Fruit fly (Drosophila melanogaster) whole organism, prepupa: ENCODE data around the gene CG13369.

Experiments used
- Blimp-1 ChIP-seq: fragments of 200-800 bp; sonication (Bioruptor generic); optimal IDR thresholded peaks from 3 replicates; lab custom pipeline; 2017; ENCODE audit warnings: missing biosample characterization, missing genetic modification characterization, mild to moderate bottlenecking, moderate library complexity, missing genetic modification reagents
- CG10631 ChIP-seq: fragments of 200-800 bp; sonication (Bioruptor generic); optimal IDR thresholded peaks from 2 replicates; lab custom pipeline; 2016; ENCODE audit warnings: missing biosample characterization, missing genetic modification characterization
- CG15336 ChIP-seq: fragments of 200-800 bp; sonication (Bioruptor generic); IDR thresholded peaks from 2 replicates; pipeline ENCODE4 v1.3.6; 2022; ENCODE audit warnings: missing biosample characterization, missing genetic modification characterization
- CG16779 ChIP-seq: fragments of 200-800 bp; sonication (Bioruptor generic); optimal IDR thresholded peaks from 3 replicates; lab custom pipeline; 2017; ENCODE audit warnings: missing biosample characterization, mild to moderate bottlenecking, missing genetic modification characterization
- CG31627 ChIP-seq: fragments of 200-800 bp; sonication (Bioruptor generic); optimal IDR thresholded peaks from 3 replicates; lab custom pipeline; 2016; ENCODE audit warnings: missing biosample characterization, missing genetic modification characterization
- CG32006 ChIP-seq: fragments of 200-800 bp; sonication (Bioruptor generic); optimal IDR thresholded peaks from 3 replicates; lab custom pipeline; 2017; ENCODE audit warnings: missing biosample characterization, mild to moderate bottlenecking, missing genetic modification characterization
- CG34406 ChIP-seq: fragments of 200-800 bp; sonication (Bioruptor generic); optimal IDR thresholded peaks from 3 replicates; lab custom pipeline; 2016; ENCODE audit warnings: missing biosample characterization, missing genetic modification characterization
- CG3919 ChIP-seq: fragments of 200-800 bp; sonication (Bioruptor generic); optimal IDR thresholded peaks from 3 replicates; lab custom pipeline; 2016; ENCODE audit warnings: missing biosample characterization, missing genetic modification characterization
- CG6163 ChIP-seq: fragments of 200-800 bp; sonication (Bioruptor generic); IDR thresholded peaks from 3 replicates; pipeline ENCODE4 v1.3.6; 2022; ENCODE audit warnings: missing biosample characterization, missing genetic modification characterization
- CG6276 ChIP-seq: fragments of 200-800 bp; sonication (Bioruptor generic); optimal IDR thresholded peaks from 2 replicates; lab custom pipeline; 2017; ENCODE audit warnings: missing biosample characterization, mild to moderate bottlenecking, missing genetic modification characterization
- CG6792 ChIP-seq: fragments of 200-800 bp; sonication (Bioruptor generic); optimal IDR thresholded peaks from 3 replicates; lab custom pipeline; 2016; ENCODE audit warnings: missing biosample characterization, missing genetic modification characterization
- CG8119 ChIP-seq: fragments of 200-800 bp; sonication (Bioruptor generic); IDR thresholded peaks from 3 replicates; pipeline ENCODE4 v1.3.6; 2022; ENCODE audit warnings: missing biosample characterization, missing genetic modification characterization
- CG8319 ChIP-seq: fragments of 200-800 bp; sonication (Bioruptor generic); optimal IDR thresholded peaks from 3 replicates; lab custom pipeline; 2016; ENCODE audit warnings: missing biosample characterization, missing genetic modification characterization
- CG8632 ChIP-seq: fragments of 200-800 bp; sonication (Bioruptor generic); optimal IDR thresholded peaks from 3 replicates; lab custom pipeline; 2016; ENCODE audit warnings: missing biosample characterization, missing genetic modification characterization
- Eip75B ChIP-seq: fragments of 200-800 bp; sonication (Bioruptor generic); optimal IDR thresholded peaks from 3 replicates; lab custom pipeline; 2016; ENCODE audit warnings: missing biosample characterization, missing genetic modification characterization
- Eip78C ChIP-seq: fragments of 200-800 bp; sonication (Bioruptor generic); peaks from one replicate; lab custom pipeline; 2016; ENCODE audit warnings: missing biosample characterization, missing genetic modification characterization
- Eip93F ChIP-seq: fragments of 200-800 bp; sonication (Bioruptor generic); optimal IDR thresholded peaks from 2 replicates; lab custom pipeline; 2016; ENCODE audit warnings: missing biosample characterization, mild to moderate bottlenecking, missing genetic modification characterization
- Ets96B ChIP-seq: fragments of 200-800 bp; optimal IDR thresholded peaks from 2 replicates; lab custom pipeline; 2019; ENCODE audit warnings: missing biosample characterization, mild to moderate bottlenecking, missing genetic modification characterization, moderate library complexity
- Gug ChIP-seq: fragments of 200-800 bp; sonication (Bioruptor generic); IDR thresholded peaks from 2 replicates; pipeline ENCODE4 v1.3.6; 2022; ENCODE audit warnings: missing biosample characterization, missing genetic modification characterization
- Hr38 ChIP-seq: sonication (Bioruptor generic); optimal IDR thresholded peaks from 2 replicates; lab custom pipeline; 2016; ENCODE audit warnings: missing biosample characterization, missing genetic modification characterization
- Hr4 ChIP-seq: fragments of 200-800 bp; sonication (Bioruptor generic); optimal IDR thresholded peaks from 3 replicates; lab custom pipeline; 2016; ENCODE audit warnings: missing biosample characterization, missing genetic modification characterization
- Sox15 ChIP-seq: fragments of 200-800 bp; sonication (Bioruptor generic); optimal IDR thresholded peaks from 3 replicates; lab custom pipeline; 2016; ENCODE audit warnings: missing biosample characterization, missing genetic modification characterization
- achi ChIP-seq: fragments of 200-800 bp; sonication (Bioruptor generic); optimal IDR thresholded peaks from 3 replicates; lab custom pipeline; 2016; ENCODE audit warnings: missing biosample characterization, missing genetic modification characterization
- acj6 ChIP-seq: fragments of 200-800 bp; sonication (Bioruptor generic); optimal IDR thresholded peaks from 3 replicates; lab custom pipeline; 2016; ENCODE audit warnings: missing biosample characterization, missing genetic modification characterization
- cyc ChIP-seq: fragments of 200-800 bp; sonication (Bioruptor generic); optimal IDR thresholded peaks from 3 replicates; lab custom pipeline; 2016; ENCODE audit warnings: missing biosample characterization, missing genetic modification characterization
- dsx ChIP-seq: fragments of 200-800 bp; optimal IDR thresholded peaks from 3 replicates; lab custom pipeline; 2019; ENCODE audit warnings: missing biosample characterization, mild to moderate bottlenecking, missing genetic modification characterization, moderate library complexity; ENCODE audit not compliant: poor library complexity, severe bottlenecking
- esn ChIP-seq: fragments of 200-800 bp; sonication (Bioruptor generic); optimal IDR thresholded peaks from 2 replicates; lab custom pipeline; 2016; ENCODE audit warnings: missing biosample characterization, mild to moderate bottlenecking, missing genetic modification characterization, moderate library complexity
- fkh ChIP-seq: fragments of 200-800 bp; sonication (Bioruptor generic); optimal IDR thresholded peaks from 3 replicates; lab custom pipeline; 2017; ENCODE audit warnings: missing biosample characterization, mild to moderate bottlenecking, missing genetic modification characterization, moderate library complexity
- lz ChIP-seq: fragments of 200-800 bp; sonication (Bioruptor generic); optimal IDR thresholded peaks from 3 replicates; lab custom pipeline; 2016; ENCODE audit warnings: missing biosample characterization, missing genetic modification characterization
- net ChIP-seq: fragments of 200-800 bp; sonication (Bioruptor generic); optimal IDR thresholded peaks from 3 replicates; lab custom pipeline; 2016; ENCODE audit warnings: missing biosample characterization, missing genetic modification characterization
- pdm3 ChIP-seq: fragments of 200-800 bp; sonication (Bioruptor generic); optimal IDR thresholded peaks from 3 replicates; lab custom pipeline; 2016; ENCODE audit warnings: missing biosample characterization, missing genetic modification characterization
- salr ChIP-seq, 2 experiments: fragments of 200-800 bp; sonication (Bioruptor generic); optimal IDR thresholded peaks; 3 replicates each; lab custom pipeline; 2016 to 2018; ENCODE audit warnings: missing biosample characterization in 2 of 2, missing genetic modification characterization in 2 of 2, mild to moderate bottlenecking in 1 of 2
- ss ChIP-seq, 2 experiments: fragments of 200-800 bp; sonication (Bioruptor generic); optimal IDR thresholded peaks; 2 replicates in 1 of 2; 3 replicates in 1 of 2; lab custom pipeline; 2017 to 2018; ENCODE audit warnings: mild to moderate bottlenecking in 2 of 2, missing biosample characterization in 2 of 2, missing genetic modification characterization in 2 of 2, moderate library complexity in 1 of 2
- svp ChIP-seq: fragments of 200-800 bp; sonication (Bioruptor generic); peaks from one replicate; lab custom pipeline; 2016; ENCODE audit warnings: missing biosample characterization, missing genetic modification characterization
- topi ChIP-seq: fragments of 200-800 bp; sonication (Bioruptor generic); optimal IDR thresholded peaks from 3 replicates; lab custom pipeline; 2016; ENCODE audit warnings: missing biosample characterization, missing genetic modification characterization
- vri ChIP-seq: fragments of 200-800 bp; sonication (Bioruptor generic); optimal IDR thresholded peaks from 3 replicates; lab custom pipeline; 2016; ENCODE audit warnings: missing biosample characterization, mild to moderate bottlenecking, missing genetic modification characterization

The CG13369 gene

dm6 chrX:598322-599057 lies 24.8 kb upstream of the CG13369 start:
- no peak for TF ChIP-seq Hr38 (GFP tag; lab: Kevin White, UChicago)
- no peak for TF ChIP-seq CG6792
- TF ChIP-seq Ets96B (tag; lab: Kevin White, UChicago) = no peak
- peak; percentile 94 for TF ChIP-seq vri
- TF ChIP-seq CG6276 (GFP tag; lab: Kevin White, UChicago) = no peak
- TF ChIP-seq CG6163 = 0 out of 3 replicates have a peak, but pooled peaks have one; percentile 16

DNA sequence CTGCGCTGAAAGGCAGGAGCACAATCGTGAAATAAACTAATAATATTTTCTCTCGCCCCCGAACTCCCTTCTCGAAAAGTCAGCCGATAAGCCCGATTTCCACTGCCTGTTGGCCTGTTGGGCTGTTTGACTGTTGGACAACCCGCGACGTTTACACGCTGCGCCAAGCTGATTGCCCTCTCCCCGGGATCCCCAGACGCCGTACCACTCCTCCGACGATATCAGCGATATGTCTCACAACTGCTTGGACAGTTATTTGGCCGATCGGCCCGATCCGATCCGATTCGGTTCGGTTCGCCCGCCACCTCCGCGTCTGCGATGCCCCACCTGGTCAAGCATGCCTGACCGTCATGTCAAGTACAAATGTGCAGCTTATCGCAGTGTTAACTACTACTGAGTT lies 23.5 kb upstream of the CG13369 start:
- TF ChIP-seq vri = peak; percentile 52
- TF ChIP-seq Eip75B (GFP tag; lab: Kevin White, UChicago) = no peak
- no peak for TF ChIP-seq Blimp-1
- no peak for TF ChIP-seq CG6792
- peak; percentile 78 for TF ChIP-seq svp (GFP tag; lab: Kevin White, UChicago)
- TF ChIP-seq lz = no peak
- no peak for TF ChIP-seq CG32006 (GFP tag; lab: Kevin White, UChicago)
- TF ChIP-seq CG8119 (GFP tag; lab: Robert Waterston, UW) = no peak

DNA sequence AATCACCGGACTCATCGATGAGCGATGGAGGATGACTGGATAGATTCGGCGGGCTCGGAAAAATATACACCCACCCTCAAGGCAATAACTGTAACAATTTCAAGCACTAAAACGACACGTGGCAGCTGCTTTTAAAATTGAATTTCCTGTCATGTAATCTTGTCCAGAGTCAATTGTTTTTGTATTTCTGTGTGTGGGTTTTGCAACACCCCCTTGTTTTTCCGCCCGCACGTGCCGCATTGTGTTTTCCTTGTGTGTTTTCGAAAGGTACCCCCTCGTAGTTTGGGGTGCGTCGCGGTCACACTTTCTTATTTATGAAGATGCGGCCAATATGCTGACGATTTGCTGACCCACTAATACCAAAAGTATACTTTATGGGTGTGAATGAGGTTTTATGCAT lies 21.3 kb upstream of the CG13369 start:
- TF ChIP-seq CG15336 (GFP tag; lab: Robert Waterston, UW) (no peak), CG34406 (GFP tag; lab: Kevin White, UChicago) (no peak), net (no peak), CG8319 (GFP tag; lab: Kevin White, UChicago) (no peak), vri (no peak), ss (GFP tag; optimal IDR thresholded peaks at IDR 0.05; lab: Kevin White, UChicago) (no peak)
- TF ChIP-seq, all 60 proteins: peak for 0

- TF ChIP-seq CG31627 (GFP tag; lab: Kevin White, UChicago) = no peak
- no peak for TF ChIP-seq acj6
- no peak for TF ChIP-seq fkh (GFP tag; lab: Kevin White, UChicago)
- TF ChIP-seq Eip93F = no peak
- no peak for TF ChIP-seq ss (GFP tag; optimal IDR thresholded peaks at IDR 0.05; lab: Kevin White, UChicago)
- TF ChIP-seq Hr4 (GFP tag; lab: Kevin White, UChicago) = no peak
- no peak for TF ChIP-seq Ets96B (tag; lab: Kevin White, UChicago)
- TF ChIP-seq CG16779 (tag; lab: Kevin White, UChicago) = no peak
- no peak for TF ChIP-seq achi (GFP tag; lab: Kevin White, UChicago)
- no peak for TF ChIP-seq cyc
- TF ChIP-seq CG6163 = no peak
- TF ChIP-seq CG10631 (GFP tag; lab: Kevin White, UChicago) = no peak
- TF ChIP-seq CG8632 = no peak
Measured at dm6 chrX:610048-610447, 13.2 kb upstream of the CG13369 start.

- TF ChIP-seq svp (GFP tag; lab: Kevin White, UChicago) (peak; percentile 58), vri (peak; percentile 11), dsx (GFP tag; lab: Kevin White, UChicago) (peak; percentile 87), cyc (no peak), Eip93F (no peak), CG6163 (0 out of 3 replicates have a peak, but pooled peaks have one; percentile 23), Sox15 (GFP tag; lab: Kevin White, UChicago) (no peak), CG3919 (GFP tag; lab: Kevin White, UChicago) (peak; percentile 0), lz (peak; percentile 5), Eip78C (GFP tag; lab: Kevin White, UChicago) (peak; percentile 70), pdm3 (GFP tag; lab: Kevin White, UChicago) (peak; percentile 3), CG6792 (peak; percentile 2), esn (GFP tag; lab: Kevin White, UChicago) (peak; percentile 42), topi (GFP tag; lab: Kevin White, UChicago) (peak; percentile 33), Gug (GFP tag; lab: Robert Waterston, UW) (no peak), CG16779 (tag; lab: Kevin White, UChicago) (no peak), fkh (GFP tag; lab: Kevin White, UChicago) (peak; percentile 6), salr (GFP tag; optimal IDR thresholded peaks at IDR 0.05; lab: Kevin White, UChicago) (no peak)
Measured at dm6 chrX:616761-617476, 6.3 kb upstream of the CG13369 start.
